Worm (Caenorhabditis elegans) whole organism, L1 larva: Measurements from ENCODE around the gene srh-308.

Source experiments
- C04F5.9 ChIP-seq: sonication (generic microtip); optimal IDR thresholded peaks from 2 replicates; lab custom pipeline; 2016; ENCODE audit warnings: missing genetic modification characterization, missing compliant biosample characterization
- C16A3.4 ChIP-seq: fragments of 150-350 bp; optimal IDR thresholded peaks from 2 replicates; lab custom pipeline; 2014; ENCODE audit warnings: missing biosample characterization, missing genetic modification characterization
- F16B12.6 ChIP-seq: fragments of 150-350 bp; optimal IDR thresholded peaks from 2 replicates; lab custom pipeline; 2014; ENCODE audit warnings: missing biosample characterization, missing genetic modification characterization
- Y116A8C.19 ChIP-seq: sonication (generic microtip); optimal IDR thresholded peaks from 2 replicates; lab custom pipeline; 2016; ENCODE audit warnings: missing compliant biosample characterization, missing genetic modification characterization, borderline replicate concordance
- aly-2 ChIP-seq: fragments of 150-350 bp; optimal IDR thresholded peaks from 2 replicates; lab custom pipeline; 2014; ENCODE audit warnings: missing biosample characterization, missing genetic modification characterization
- ama-1 ChIP-seq: fragments of 150-350 bp; optimal IDR thresholded peaks from 2 replicates; lab custom pipeline; 2014
- blmp-1 ChIP-seq: fragments of 150-350 bp; optimal IDR thresholded peaks from 2 replicates; lab custom pipeline; 2014; ENCODE audit warnings: missing biosample characterization, missing genetic modification characterization
- ceh-8 ChIP-seq: fragments of 200-800 bp; sonication (Bioruptor generic); optimal IDR thresholded peaks from 2 replicates; lab custom pipeline; 2018; ENCODE audit warnings: mild to moderate bottlenecking, missing genetic modification characterization, moderate library complexity, missing compliant biosample characterization
- ceh-82 ChIP-seq, 3 experiments: fragments of 150-350 bp in 1 of 3; sonication (generic microtip) in 2 of 3; optimal IDR thresholded peaks; 2 replicates each; lab custom pipeline; 2014 to 2017; ENCODE audit warnings: missing biosample characterization in 3 of 3, missing genetic modification characterization in 3 of 3
- ceh-88 ChIP-seq: fragments of 200-800 bp; sonication (Bioruptor generic); IDR thresholded peaks from 2 replicates; pipeline ENCODE4 v1.3.6; 2022; ENCODE audit warnings: missing genetic modification characterization, missing compliant biosample characterization
- dpl-1 ChIP-seq, 3 experiments: fragments of 150-350 bp in 2 of 3; sonication (generic microtip) in 1 of 3; optimal IDR thresholded peaks; 2 replicates each; lab custom pipeline; 2014 to 2017; ENCODE audit warnings: missing biosample characterization in 3 of 3, missing genetic modification characterization in 3 of 3, missing genetic modification reagents in 3 of 3
- dsc-1 ChIP-seq: sonication (generic microtip); optimal IDR thresholded peaks from 2 replicates; lab custom pipeline; 2016; ENCODE audit warnings: mild to moderate bottlenecking, missing genetic modification characterization, missing compliant biosample characterization
- efl-1 ChIP-seq, 4 experiments: fragments of 150-350 bp; optimal IDR thresholded peaks in 3 of 4; peaks in 1 of 4; 1 replicate in 1 of 4; 2 replicates in 3 of 4; lab custom pipeline; 2014; ENCODE audit warnings: missing biosample characterization in 2 of 4, missing genetic modification characterization in 2 of 4, missing genetic modification reagents in 2 of 4
- egl-13 ChIP-seq: sonication (generic microtip); optimal IDR thresholded peaks from 2 replicates; lab custom pipeline; 2016; ENCODE audit warnings: missing genotype, missing genetic modification reagents, missing genetic modification characterization, missing compliant biosample characterization
- egl-27 ChIP-seq, 2 experiments: fragments of 150-350 bp in 1 of 2; sonication (generic microtip); optimal IDR thresholded peaks; 3 replicates each; lab custom pipeline; 2017 to 2018; ENCODE audit warnings: missing biosample characterization in 2 of 2, missing genetic modification characterization in 2 of 2, missing genetic modification reagents in 2 of 2
- elt-2 ChIP-seq: sonication (generic microtip); optimal IDR thresholded peaks from 2 replicates; lab custom pipeline; 2016; ENCODE audit warnings: missing genetic modification characterization, mild to moderate bottlenecking, inconsistent platforms, missing compliant biosample characterization, missing genetic modification reagents
- elt-3 ChIP-seq, 6 experiments: fragments of 150-350 bp in 1 of 6; sonication (generic microtip); optimal IDR thresholded peaks; 2 replicates each; lab custom pipeline; 2017 to 2018; ENCODE audit warnings: missing biosample characterization in 6 of 6, missing genetic modification characterization in 6 of 6, inconsistent platforms in 1 of 6
- fkh-4 ChIP-seq: sonication (generic microtip); optimal IDR thresholded peaks from 2 replicates; lab custom pipeline; 2016; ENCODE audit warnings: missing compliant biosample characterization, missing genetic modification characterization, borderline replicate concordance
- fkh-8 ChIP-seq: sonication (generic microtip); optimal IDR thresholded peaks from 2 replicates; lab custom pipeline; 2016; ENCODE audit warnings: mild to moderate bottlenecking, missing genetic modification characterization, missing compliant biosample characterization
- fos-1 ChIP-seq: fragments of 150-350 bp; optimal IDR thresholded peaks from 2 replicates; lab custom pipeline; 2014; ENCODE audit warnings: missing biosample characterization, missing genetic modification characterization
- grh-1 ChIP-seq: fragments of 200-800 bp; sonication (Bioruptor generic); IDR thresholded peaks from 2 replicates; pipeline ENCODE4 v1.3.6; 2022; ENCODE audit warnings: missing genetic modification reagents, missing genetic modification characterization, missing compliant biosample characterization
- hlh-4 ChIP-seq: sonication (generic microtip); optimal IDR thresholded peaks from 2 replicates; lab custom pipeline; 2016; ENCODE audit warnings: mild to moderate bottlenecking, missing genetic modification characterization, missing compliant biosample characterization
- hpl-2 ChIP-seq: fragments of 150-350 bp; optimal IDR thresholded peaks from 2 replicates; lab custom pipeline; 2014; ENCODE audit warnings: missing biosample characterization, missing genetic modification reagents, missing genetic modification characterization
- jun-1 ChIP-seq: fragments of 150-350 bp; optimal IDR thresholded peaks from 2 replicates; lab custom pipeline; 2014; ENCODE audit warnings: missing biosample characterization, missing genetic modification reagents, missing genetic modification characterization
- lin-15B ChIP-seq: fragments of 150-350 bp; sonication (generic microtip); optimal IDR thresholded peaks from 3 replicates; lab custom pipeline; 2014; ENCODE audit warnings: missing biosample characterization, missing genetic modification characterization
- lin-39 ChIP-seq: fragments of 150-350 bp; optimal IDR thresholded peaks from 2 replicates; lab custom pipeline; 2014; ENCODE audit warnings: missing biosample characterization, missing genetic modification reagents, missing genetic modification characterization
- lir-3 ChIP-seq: sonication (generic microtip); optimal IDR thresholded peaks from 2 replicates; lab custom pipeline; 2016; ENCODE audit warnings: mild to moderate bottlenecking, missing genetic modification characterization, moderate library complexity, missing compliant biosample characterization; ENCODE audit not compliant: poor library complexity
- lsy-2 ChIP-seq, 2 experiments: fragments of 150-350 bp; optimal IDR thresholded peaks; 2 replicates each; lab custom pipeline; 2014; ENCODE audit warnings: missing biosample characterization in 2 of 2, missing genetic modification characterization in 2 of 2
- mab-9 ChIP-seq: fragments of 200-800 bp; sonication (Bioruptor generic); IDR thresholded peaks from 2 replicates; pipeline ENCODE4 v1.3.6; 2022; ENCODE audit warnings: missing genetic modification reagents, missing genetic modification characterization, missing compliant biosample characterization
- mdl-1 ChIP-seq, 2 experiments: fragments of 150-350 bp; optimal IDR thresholded peaks; 2 replicates each; lab custom pipeline; 2014 to 2017; ENCODE audit warnings: missing biosample characterization in 2 of 2, missing genetic modification characterization in 2 of 2, inconsistent platforms in 1 of 2
- nhr-237 ChIP-seq: fragments of 150-350 bp; optimal IDR thresholded peaks from 2 replicates; lab custom pipeline; 2014; ENCODE audit warnings: missing biosample characterization, missing genetic modification characterization
- nhr-47 ChIP-seq: sonication (generic microtip); optimal IDR thresholded peaks from 2 replicates; lab custom pipeline; 2016; ENCODE audit warnings: mild to moderate bottlenecking, missing genetic modification characterization, moderate library complexity, missing compliant biosample characterization
- nhr-71 ChIP-seq: sonication (generic microtip); optimal IDR thresholded peaks from 2 replicates; lab custom pipeline; 2016; ENCODE audit warnings: mild to moderate bottlenecking, missing genetic modification characterization, moderate library complexity, missing compliant biosample characterization
- nhr-90 ChIP-seq: sonication (generic microtip); optimal IDR thresholded peaks from 2 replicates; lab custom pipeline; 2016; ENCODE audit warnings: mild to moderate bottlenecking, missing genetic modification characterization, missing compliant biosample characterization; ENCODE audit not compliant: poor library complexity
- skn-1 ChIP-seq: fragments of 150-350 bp; optimal IDR thresholded peaks from 2 replicates; lab custom pipeline; 2014; ENCODE audit warnings: missing biosample characterization, missing genetic modification characterization
- snpc-4 ChIP-seq: fragments of 150-350 bp; optimal IDR thresholded peaks from 2 replicates; lab custom pipeline; 2014; ENCODE audit warnings: missing biosample characterization, missing genetic modification characterization
- sox-4 ChIP-seq: sonication (generic microtip); optimal IDR thresholded peaks from 2 replicates; lab custom pipeline; 2016; ENCODE audit warnings: missing genetic modification characterization, missing compliant biosample characterization
- sup-37 ChIP-seq: fragments of 200-800 bp; sonication (Bioruptor generic); optimal IDR thresholded peaks from 2 replicates; lab custom pipeline; 2018; ENCODE audit warnings: mild to moderate bottlenecking, missing genetic modification characterization, missing compliant biosample characterization
- unc-130 ChIP-seq: fragments of 150-350 bp; optimal IDR thresholded peaks from 2 replicates; lab custom pipeline; 2017; ENCODE audit warnings: missing biosample characterization, missing genetic modification characterization, inconsistent platforms
- unc-86 ChIP-seq: sonication (generic microtip); optimal IDR thresholded peaks from 2 replicates; lab custom pipeline; 2016; ENCODE audit warnings: missing genetic modification characterization, missing compliant biosample characterization
- unc-98 ChIP-seq: fragments of 200-800 bp; sonication (Bioruptor generic); IDR thresholded peaks from 2 replicates; pipeline ENCODE4 v1.3.6; 2022; ENCODE audit warnings: missing genetic modification characterization, missing compliant biosample characterization
- vab-15 ChIP-seq: sonication (generic microtip); optimal IDR thresholded peaks from 2 replicates; lab custom pipeline; 2017; ENCODE audit warnings: missing genotype, mild to moderate bottlenecking, missing genetic modification characterization, missing compliant biosample characterization
- zip-4 ChIP-seq: fragments of 200-800 bp; sonication (Bioruptor generic); optimal IDR thresholded peaks from 2 replicates; lab custom pipeline; 2018; ENCODE audit warnings: mild to moderate bottlenecking, missing genetic modification characterization, moderate library complexity, missing compliant biosample characterization
- ztf-11 ChIP-seq, 2 experiments: sonication (generic microtip); optimal IDR thresholded peaks; 2 replicates each; lab custom pipeline; 2016 to 2017; ENCODE audit warnings: missing genetic modification characterization in 2 of 2, missing biosample characterization in 1 of 2, missing compliant biosample characterization in 1 of 2
- ztf-4 ChIP-seq: fragments of 150-350 bp; optimal IDR thresholded peaks from 2 replicates; lab custom pipeline; 2014; ENCODE audit warnings: missing biosample characterization, missing genetic modification characterization

Gene srh-308

DNA sequence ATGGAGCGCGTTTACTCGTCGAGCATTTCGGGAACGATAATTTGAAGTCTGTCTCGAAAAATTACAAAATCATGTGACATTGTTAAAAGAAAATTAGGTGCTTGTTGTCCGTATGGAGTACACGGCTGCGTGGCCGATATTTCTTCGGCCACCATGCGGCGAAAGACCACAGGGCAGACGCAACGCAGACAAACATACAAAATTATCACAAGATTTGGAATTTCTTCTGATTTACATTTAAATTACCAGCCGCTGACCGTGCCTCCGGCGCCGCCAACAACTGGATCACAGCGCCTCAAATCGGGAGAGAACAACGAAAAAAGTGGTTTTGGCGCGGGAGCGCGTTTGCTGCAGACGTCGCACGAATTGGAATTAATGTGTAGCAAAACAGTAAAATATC is 37.7 kb upstream of the srh-308 start (continued):
- TF ChIP-seq lin-15B (peak; percentile 65), lin-39 (tag; lab: Kevin White, UChicago) (peak; percentile 93), hlh-4 (tag; lab: Kevin White, UChicago) (peak; percentile 95), mdl-1 (tag; optimal IDR thresholded peaks at IDR 0.05; lab: Kevin White, UChicago) (peak in 1 of 2 experiments; percentile 90), unc-130 (peak; percentile 98), ztf-4 (tag; lab: Kevin White, UChicago) (peak; percentile 95), sox-4 (peak; percentile 98), unc-86 (peak; percentile 94), dsc-1 (tag; lab: Kevin White, UChicago) (peak; percentile 99), grh-1 (GFP tag; lab: Robert Waterston, UW) (peak; percentile 99), F16B12.6 (tag; lab: Kevin White, UChicago) (peak; percentile 19), aly-2 (tag; lab: Kevin White, UChicago) (peak; percentile 31), elt-3 (tag; optimal IDR thresholded peaks at IDR 0.05; lab: Kevin White, UChicago) (peak in 4 of 6 experiments; percentile 18 to 85 (median 64)), ceh-82 (tag; optimal IDR thresholded peaks at IDR 0.05; lab: Kevin White, UChicago) (peak; percentile 90 to 92 (median 91)), fkh-8 (peak; percentile 97), lsy-2 (tag; optimal IDR thresholded peaks at IDR 0.05; lab: Kevin White, UChicago) (peak; percentile 87 to 91), unc-98 (peak; percentile 100), zip-4 (GFP tag; lab: Kevin White, UChicago) (peak; percentile 92), blmp-1 (tag; lab: Kevin White, UChicago) (peak; percentile 59), mab-9 (GFP tag; lab: Robert Waterston, UW) (peak; percentile 100), fos-1 (tag; lab: Kevin White, UChicago) (peak; percentile 66), elt-2 (tag; lab: Kevin White, UChicago) (peak; percentile 96), ceh-8 (GFP tag; lab: Kevin White, UChicago) (peak; percentile 97), nhr-90 (peak; percentile 100), nhr-47 (tag; lab: Kevin White, UChicago) (peak; percentile 99), skn-1 (tag; lab: Kevin White, UChicago) (peak; percentile 62), C04F5.9 (tag; lab: Kevin White, UChicago) (peak; percentile 96), hpl-2 (peak; percentile 53), ama-1 (peak; percentile 2), vab-15 (tag; lab: Kevin White, UChicago) (peak; percentile 88), C16A3.4 (tag; lab: Kevin White, UChicago) (peak; percentile 82), sup-37 (peak; percentile 94), fkh-4 (tag; lab: Kevin White, UChicago) (peak; percentile 100), jun-1 (tag; lab: Kevin White, UChicago) (peak; percentile 87), dpl-1 (GFP tag; optimal IDR thresholded peaks at IDR 0.05; lab: Kevin White, UChicago) (peak; percentile 80 to 87 (median 81)), ceh-88 (peak; percentile 99), snpc-4 (tag; lab: Kevin White, UChicago) (peak; percentile 85), efl-1 (optimal IDR thresholded peaks at IDR 0.05; lab: Kevin White, UChicago) (peak; percentile 90 to 91), efl-1 (GFP tag; optimal IDR thresholded peaks at IDR 0.05 in 1 of 2; lab: Kevin White, UChicago) (peak; percentile 84 to 99), Y116A8C.19 (tag; lab: Kevin White, UChicago) (peak; percentile 98), nhr-71 (tag; lab: Kevin White, UChicago) (peak; percentile 99), egl-27 (tag; optimal IDR thresholded peaks at IDR 0.05; lab: Kevin White, UChicago) (peak in 1 of 2 experiments; percentile 4), egl-13 (peak; percentile 98), lir-3 (tag; lab: Kevin White, UChicago) (peak; percentile 99), ztf-11 (tag; optimal IDR thresholded peaks at IDR 0.05; lab: Kevin White, UChicago) (peak in 1 of 2 experiments; percentile 100), nhr-237 (tag; lab: Kevin White, UChicago) (peak; percentile 63)
